Fruit fly (Drosophila melanogaster) ovary, adult (tissue): ENCODE results near the gene CG10959.

Source experiments
- CG17801 ChIP-seq: fragments of 200-800 bp; optimal IDR thresholded peaks from 2 replicates; lab custom pipeline; 2019; ENCODE audit warnings: missing biosample characterization, mild to moderate bottlenecking, missing genetic modification characterization, moderate library complexity; ENCODE audit not compliant: partially characterized antibody

Gene CG10959

dm6 chrX:8148556-8148955 lies at the start of gene CG10959:
CG10959 (plus strand) TSS chrX:8148783.
- no peak for TF ChIP-seq CG17801

DNA sequence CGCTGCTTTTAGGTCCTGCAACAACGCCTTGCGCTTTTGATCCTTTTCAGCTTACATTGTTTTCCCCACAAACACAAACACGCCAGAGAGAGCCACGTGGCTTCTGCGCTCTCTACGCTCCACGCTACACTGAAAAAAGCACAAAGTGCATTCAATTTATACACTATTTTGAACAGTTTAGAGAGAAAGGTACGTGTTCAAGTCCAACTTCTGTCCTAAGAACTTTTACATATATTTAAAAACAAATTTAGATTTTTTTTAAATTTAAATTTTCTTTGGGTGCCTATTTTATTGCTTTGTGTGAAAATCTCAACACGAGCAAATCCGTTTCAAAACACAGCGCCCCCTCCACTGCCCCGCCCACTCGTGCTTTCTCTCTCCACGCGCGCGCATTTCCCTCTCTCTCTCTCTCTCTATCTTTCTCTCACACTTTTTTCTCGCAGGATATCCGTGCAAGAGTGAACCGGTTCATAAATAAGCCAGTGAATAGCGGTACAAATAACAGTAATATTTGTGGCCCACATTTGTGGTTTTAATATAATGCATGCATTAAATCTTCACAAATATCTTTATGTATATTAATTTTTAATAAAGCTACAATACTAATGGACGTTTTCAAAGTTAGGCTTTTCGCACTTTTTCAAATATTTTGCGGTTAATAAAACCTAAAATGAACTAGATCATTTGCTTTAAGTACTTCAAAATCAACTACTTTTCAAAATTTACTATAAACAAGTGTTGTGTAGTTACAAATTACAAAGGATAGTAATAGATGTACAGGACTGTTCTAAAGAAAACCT lies 48.4 kb upstream of the CG10959 start:
- peak; percentile 20 for TF ChIP-seq CG17801

dm6 chrX:8100826-8101079 lies 47.8 kb upstream of the CG10959 start:
- TF ChIP-seq CG17801 = no peak

DNA sequence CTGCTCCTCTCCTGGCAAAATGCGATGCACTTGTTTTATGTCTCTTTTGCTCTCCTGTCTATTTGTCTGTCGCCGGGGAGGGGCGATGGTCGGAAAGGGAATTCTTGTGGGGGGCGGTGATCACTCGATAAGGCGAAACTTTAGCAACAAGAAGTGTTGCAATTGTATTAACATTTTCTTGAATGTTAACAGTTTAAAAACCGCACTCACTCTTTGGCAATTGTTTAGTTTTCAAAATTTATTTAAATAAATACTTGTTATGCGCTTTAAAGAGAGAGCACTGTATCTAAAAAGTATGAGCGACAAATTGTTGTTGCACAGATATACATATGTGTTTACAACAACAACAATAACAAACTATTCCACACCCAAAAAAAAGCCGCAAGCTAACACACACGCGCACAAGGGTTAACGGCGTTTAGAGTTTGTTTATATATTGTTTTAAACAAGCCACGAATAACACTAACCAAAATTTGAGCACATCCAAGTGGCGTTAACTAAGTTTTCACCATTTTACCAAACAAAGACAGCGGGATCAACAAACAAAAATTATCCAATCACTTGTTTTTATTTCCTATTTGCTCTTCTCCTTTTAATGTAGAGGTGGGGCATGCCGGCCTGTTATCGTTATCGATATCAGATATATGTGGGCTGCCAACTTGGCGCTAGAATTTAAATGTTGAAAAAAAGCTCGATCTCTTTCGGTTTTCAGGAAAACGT lies 46.9 kb upstream of the CG10959 start, which contains the start of gene CG2258:
Gene CG2258, minus strand, starts transcription at position 617 of the 720 bp plus-strand sequence.
- TF ChIP-seq CG17801 = peak; percentile 98

- TF ChIP-seq CG17801 = peak; percentile 6
Observed at dm6 chrX:8106281-8107050, 42.1 kb upstream of the CG10959 start.

- TF ChIP-seq CG17801 = no peak
Observed at dm6 chrX:8107936-8108335, 40.6 kb upstream of the CG10959 start.

dm6 chrX:8110984-8111383 lies 37.6 kb upstream of the CG10959 start:
- TF ChIP-seq CG17801 = no peak

dm6 chrX:8112715-8113114 lies 35.9 kb upstream of the CG10959 start:
- no peak for TF ChIP-seq CG17801

- TF ChIP-seq CG17801 = peak; percentile 61
Observed at dm6 chrX:8113386-8114279, 35.0 kb upstream of the CG10959 start.

DNA sequence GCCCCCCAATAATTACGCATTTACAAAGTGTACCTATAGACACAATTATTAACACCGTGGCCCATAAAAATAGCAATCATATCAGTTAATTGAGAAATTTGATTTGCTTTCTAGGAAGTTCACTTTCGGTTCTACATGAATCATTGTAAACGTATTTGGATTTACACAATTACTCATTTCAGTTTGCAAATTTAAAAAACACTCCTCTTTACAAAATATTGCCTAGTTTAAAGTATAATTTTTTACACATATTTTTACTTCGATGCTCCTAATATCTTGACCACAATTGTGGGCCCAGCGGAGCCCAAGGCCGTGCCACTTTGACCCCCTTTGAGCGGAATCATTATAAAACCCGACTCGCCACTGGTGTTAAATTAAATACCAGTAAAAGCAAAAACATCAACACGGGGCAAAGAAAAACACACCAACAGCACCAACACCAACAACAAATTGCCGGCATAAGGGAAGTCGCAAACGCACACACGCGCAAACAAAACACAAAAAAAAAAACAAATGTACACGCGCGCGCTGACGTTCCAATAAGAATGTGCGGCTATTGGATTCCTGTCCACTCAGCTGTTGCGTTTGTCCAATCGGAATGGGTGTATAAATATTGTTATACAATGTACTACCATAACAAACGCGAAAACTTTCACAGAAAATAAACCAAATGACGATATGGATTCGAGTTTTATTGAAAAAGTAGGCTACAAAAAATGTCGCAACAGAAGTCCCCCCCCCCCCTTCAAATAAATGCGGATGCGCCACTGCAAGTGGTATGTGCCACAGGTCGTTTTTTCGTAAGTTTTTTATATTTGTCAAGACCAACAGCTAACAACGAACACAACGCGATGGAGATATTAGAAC lies 33.9 kb upstream of the CG10959 start:
- TF ChIP-seq CG17801 = peak; percentile 72

DNA sequence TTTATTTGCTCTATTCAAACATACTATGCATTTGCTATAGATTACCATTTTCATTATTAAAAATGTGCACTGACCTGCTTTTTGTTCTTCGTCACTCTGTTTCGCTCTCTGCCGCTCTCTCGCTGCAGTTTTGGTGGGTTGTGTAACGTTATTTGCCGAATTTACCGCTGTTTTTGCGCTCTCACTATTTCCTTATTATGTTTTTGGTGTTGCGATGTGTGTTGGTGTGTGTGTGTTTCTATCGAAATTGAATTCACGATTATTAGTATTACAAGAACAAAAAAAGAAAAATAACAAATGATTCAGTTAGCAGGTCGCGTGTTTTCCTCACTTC lies 33.3 kb upstream of the CG10959 start:
- TF ChIP-seq CG17801 = no peak

DNA sequence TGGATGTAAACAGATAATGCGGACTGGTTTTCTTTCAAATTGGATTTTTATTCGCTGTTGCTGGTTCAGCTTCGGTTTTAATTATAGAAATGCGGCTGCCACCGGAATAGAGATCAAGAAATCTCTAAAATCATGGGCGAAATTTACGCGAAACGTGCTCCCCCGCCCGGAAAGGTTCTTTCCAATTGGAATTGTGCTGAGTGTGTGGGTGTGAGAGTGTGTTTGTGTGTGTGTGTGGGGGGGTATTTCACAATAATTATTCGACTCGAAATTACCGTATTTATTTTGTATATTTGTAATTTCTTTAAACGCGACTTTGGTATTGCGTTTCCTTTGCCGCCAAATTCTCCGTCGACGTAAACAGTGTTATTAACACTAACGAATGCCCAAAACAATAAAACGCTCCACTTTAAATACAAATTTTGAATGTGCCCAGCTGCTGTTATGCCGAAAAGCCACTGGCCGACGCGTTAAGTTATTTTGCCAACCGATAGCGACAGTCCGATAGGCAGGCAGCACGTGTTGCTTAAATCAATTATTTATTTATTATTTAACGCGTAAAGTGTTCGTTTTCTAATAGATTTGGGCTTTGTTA lies 32.8 kb upstream of the CG10959 start, which contains the start of gene Gclc:
Gene Gclc, minus strand, starts transcription at position 431 of the 595 bp plus-strand sequence.
- no peak for TF ChIP-seq CG17801

DNA sequence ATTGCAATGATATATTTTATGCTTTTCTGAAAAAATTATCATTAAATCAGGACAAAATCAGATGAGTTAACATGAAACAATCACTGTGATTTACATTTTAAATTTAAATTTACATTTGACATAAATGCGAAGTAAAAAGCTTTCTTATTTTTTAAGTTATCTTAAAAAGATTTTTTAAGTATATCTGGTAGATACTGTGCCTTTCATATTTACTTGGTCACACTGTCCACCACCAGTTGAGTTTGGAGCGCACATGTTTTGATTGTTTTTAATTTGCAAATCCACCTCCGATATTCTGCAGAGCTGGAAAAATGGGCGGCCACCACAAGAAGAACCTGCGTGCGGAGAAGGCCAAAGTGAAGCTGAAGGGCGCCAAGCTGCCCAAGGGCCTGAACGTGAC lies 31.8 kb upstream of the CG10959 start, which contains the start of gene CG1575:
Gene CG1575, plus strand, starts transcription at position 200 of the 400 bp plus-strand sequence.
- TF ChIP-seq CG17801 = no peak

- peak; percentile 19 for TF ChIP-seq CG17801
Observed at dm6 chrX:8120939-8121338, 27.6 kb upstream of the CG10959 start, which contains the start of gene CG2260. CG2260 (minus strand) TSS chrX:8121147.

DNA sequence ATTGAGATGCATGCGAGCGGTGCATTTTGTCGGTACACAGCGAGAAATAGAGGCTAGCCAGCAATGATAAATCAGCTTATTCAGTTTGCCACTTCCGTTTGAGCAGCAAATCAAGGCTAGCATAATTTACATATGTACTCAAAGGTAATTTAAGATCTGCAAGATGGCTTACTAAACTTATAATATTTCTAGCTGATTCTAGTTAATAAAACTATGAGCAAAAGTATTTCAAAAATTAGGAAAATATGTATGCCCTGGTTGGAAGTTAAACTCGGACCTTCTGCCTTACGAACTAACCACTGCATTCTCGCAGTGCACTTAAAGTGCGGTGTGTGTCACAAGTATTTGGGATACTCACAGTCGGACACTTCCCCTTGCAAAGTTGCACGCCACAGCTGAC lies 25.7 kb upstream of the CG10959 start:
- no peak for TF ChIP-seq CG17801
